Worm (Caenorhabditis elegans): ENCODE results near the gene hyl-1.

DNA sequence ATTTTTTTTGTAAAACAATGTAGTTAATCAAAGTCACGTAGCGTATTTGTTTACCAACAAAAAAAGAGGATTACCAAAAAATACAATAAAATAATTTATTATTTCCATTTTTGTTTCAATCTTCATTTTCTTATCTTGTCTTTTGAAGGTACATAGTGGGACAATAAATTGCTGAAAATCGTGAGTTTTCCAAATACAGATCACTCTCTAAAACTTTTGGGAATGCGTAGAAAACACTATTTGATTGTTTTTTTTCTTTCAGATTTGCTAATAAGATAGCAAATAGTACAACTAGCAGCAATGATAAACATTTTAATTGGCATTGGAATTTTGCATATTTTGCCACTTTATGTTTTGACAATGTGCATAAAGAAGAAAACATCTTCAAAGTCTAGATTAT lies 37.5 kb upstream of the hyl-1 start, which contains the start of gene C28C12.1:
- TF ChIP-seq lsy-2 (tag; optimal IDR thresholded peaks at IDR 0.05): no peak
- TF ChIP-seq sem-4 (tag; optimal IDR thresholded peaks at IDR 0.05): no peak
- TF ChIP-seq unc-62 (GFP tag; optimal IDR thresholded peaks at IDR 0.05): no peak
- no peak for TF ChIP-seq zag-1 (tag; optimal IDR thresholded peaks at IDR 0.05)
- TF ChIP-seq elt-1 (tag; optimal IDR thresholded peaks at IDR 0.05): no peak
- no peak for TF ChIP-seq nhr-10 (tag; optimal IDR thresholded peaks at IDR 0.05)
- TF ChIP-seq snpc-4 (tag; optimal IDR thresholded peaks at IDR 0.05): no peak
- TF ChIP-seq nhr-77 (tag; optimal IDR thresholded peaks at IDR 0.05): no peak
- no peak for TF ChIP-seq mdl-1 (tag; optimal IDR thresholded peaks at IDR 0.05)
- TF ChIP-seq ztf-11 (tag; optimal IDR thresholded peaks at IDR 0.05): no peak
- TF ChIP-seq sma-3 (GFP tag; optimal IDR thresholded peaks at IDR 0.05): no peak
- TF ChIP-seq ztf-4 (tag; optimal IDR thresholded peaks at IDR 0.05): no peak
